Worm (Caenorhabditis elegans): ENCODE measurements around the gene fbxa-144.

The fbxa-144 gene

ce11 chrV:16121451-16121850 is 11.2 kb downstream of the fbxa-144 start:
- TF ChIP-seq nhr-67 (tag; optimal IDR thresholded peaks at IDR 0.05) (no peak), nhr-77 (tag; optimal IDR thresholded peaks at IDR 0.05) (no peak), pqm-1 (tag; optimal IDR thresholded peaks at IDR 0.05) (peak; percentile 1), pha-4 (tag; optimal IDR thresholded peaks at IDR 0.05) (peak; percentile 56), mml-1 (tag; optimal IDR thresholded peaks at IDR 0.05) (no peak)

DNA sequence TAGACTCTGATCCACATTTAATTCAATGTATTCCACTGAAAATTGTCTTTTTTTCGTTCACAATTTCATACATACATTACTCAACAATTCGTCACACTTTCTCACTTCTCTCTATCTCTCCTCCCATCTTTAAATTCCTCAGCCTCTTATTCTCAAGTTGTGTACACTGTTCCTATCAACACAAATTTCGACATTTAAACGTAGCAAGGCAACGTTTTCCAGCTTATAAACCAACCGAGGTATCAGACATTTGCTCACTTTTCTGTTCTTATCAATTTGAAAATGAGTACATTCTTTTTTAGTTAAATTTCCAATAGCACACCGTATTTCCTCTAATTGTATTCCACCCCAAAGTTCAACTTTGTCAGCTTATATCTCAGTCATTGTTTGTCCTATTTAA is 11.7 kb downstream of the fbxa-144 start, which contains the start of gene skr-3:
Gene skr-3, plus strand, starts transcription at position 163 of the 400 bp plus-strand sequence.
- TF ChIP-seq fkh-10 (GFP tag; optimal IDR thresholded peaks at IDR 0.05) = no peak
- TF ChIP-seq aly-2 (tag; optimal IDR thresholded peaks at IDR 0.05) = no peak
- peak; percentile 57 for TF ChIP-seq pha-4 (tag; optimal IDR thresholded peaks at IDR 0.05)
- TF ChIP-seq elt-2 (tag; optimal IDR thresholded peaks at IDR 0.05) = peak; percentile 67
- TF ChIP-seq ztf-11 (tag; optimal IDR thresholded peaks at IDR 0.05) = no peak
- TF ChIP-seq elt-3 (tag; optimal IDR thresholded peaks at IDR 0.05) = no peak
- no peak for TF ChIP-seq nfya-1 (tag; optimal IDR thresholded peaks at IDR 0.05; ENCODE audit: insufficient read depth)
- TF ChIP-seq mdl-1 (tag; optimal IDR thresholded peaks at IDR 0.05) = no peak

DNA sequence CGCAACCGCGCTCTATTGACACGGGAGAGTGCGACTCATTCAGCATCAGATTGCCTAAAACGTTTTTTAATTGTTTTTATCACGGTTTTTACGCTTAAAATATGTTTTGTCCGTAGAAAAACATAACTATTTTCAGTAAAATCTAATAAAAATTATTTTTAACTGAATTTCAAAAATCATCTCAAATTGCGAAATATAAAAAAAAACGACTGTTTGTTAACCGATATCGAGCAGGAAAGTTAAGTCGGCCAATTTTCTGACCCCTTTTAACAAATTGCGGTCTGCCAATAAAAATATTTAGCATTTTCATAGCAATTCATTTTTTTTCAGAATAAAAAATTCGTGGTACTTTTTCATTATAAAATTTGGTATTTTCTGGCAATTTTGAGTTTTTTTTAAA is 12.1 kb downstream of the fbxa-144 start:
- no peak for TF ChIP-seq pqm-1 (tag; optimal IDR thresholded peaks at IDR 0.05)
- TF ChIP-seq lin-39 (tag; optimal IDR thresholded peaks at IDR 0.05) = no peak
- no peak for TF ChIP-seq ZK546.5 (tag; optimal IDR thresholded peaks at IDR 0.05)
- no peak for TF ChIP-seq fkh-10 (GFP tag; optimal IDR thresholded peaks at IDR 0.05)
- TF ChIP-seq elt-2 (tag; optimal IDR thresholded peaks at IDR 0.05) = no peak
- no peak for TF ChIP-seq nhr-12 (tag; optimal IDR thresholded peaks at IDR 0.05)
- TF ChIP-seq ceh-28 (tag; optimal IDR thresholded peaks at IDR 0.05) = no peak
- TF ChIP-seq ceh-16 (tag; optimal IDR thresholded peaks at IDR 0.05) = no peak
- no peak for TF ChIP-seq elt-1 (tag; optimal IDR thresholded peaks at IDR 0.05)

- no peak for TF ChIP-seq ztf-4 (tag; optimal IDR thresholded peaks at IDR 0.05)
- no peak for TF ChIP-seq nhr-11 (tag; optimal IDR thresholded peaks at IDR 0.05)
- TF ChIP-seq ZK546.5 (tag; optimal IDR thresholded peaks at IDR 0.05) = no peak
- no peak for TF ChIP-seq nhr-76 (tag; optimal IDR thresholded peaks at IDR 0.05)
- no peak for TF ChIP-seq aly-2 (tag; optimal IDR thresholded peaks at IDR 0.05)
- no peak for TF ChIP-seq mml-1 (tag; optimal IDR thresholded peaks at IDR 0.05)
- TF ChIP-seq snpc-4 (tag; optimal IDR thresholded peaks at IDR 0.05) = no peak
- no peak for TF ChIP-seq elt-3 (tag; optimal IDR thresholded peaks at IDR 0.05)
These were observed 14.0 kb downstream of the fbxa-144 start, which contains the start of gene str-103 for ce11 chrV:16118601-16119000. Gene str-103 (minus strand): TSS chrV:16118701.

- no peak for TF ChIP-seq nfya-1 (tag; optimal IDR thresholded peaks at IDR 0.05; ENCODE audit: insufficient read depth)
- TF ChIP-seq aly-2 (tag; optimal IDR thresholded peaks at IDR 0.05) = no peak
- TF ChIP-seq daf-12 (tag; optimal IDR thresholded peaks at IDR 0.05) = no peak
- TF ChIP-seq snpc-4 (tag; optimal IDR thresholded peaks at IDR 0.05) = no peak
- no peak for TF ChIP-seq nhr-12 (tag; optimal IDR thresholded peaks at IDR 0.05)
- no peak for TF ChIP-seq unc-62 (GFP tag; optimal IDR thresholded peaks at IDR 0.05)
- no peak for TF ChIP-seq eor-1 (tag; optimal IDR thresholded peaks at IDR 0.05)
- TF ChIP-seq nhr-28 (tag; optimal IDR thresholded peaks at IDR 0.05) = no peak
These were observed 17.2 kb downstream of the fbxa-144 start, which contains the start of gene str-25 for ce11 chrV:16115381-16115780. Gene str-25 (plus strand): TSS chrV:16115681.

DNA sequence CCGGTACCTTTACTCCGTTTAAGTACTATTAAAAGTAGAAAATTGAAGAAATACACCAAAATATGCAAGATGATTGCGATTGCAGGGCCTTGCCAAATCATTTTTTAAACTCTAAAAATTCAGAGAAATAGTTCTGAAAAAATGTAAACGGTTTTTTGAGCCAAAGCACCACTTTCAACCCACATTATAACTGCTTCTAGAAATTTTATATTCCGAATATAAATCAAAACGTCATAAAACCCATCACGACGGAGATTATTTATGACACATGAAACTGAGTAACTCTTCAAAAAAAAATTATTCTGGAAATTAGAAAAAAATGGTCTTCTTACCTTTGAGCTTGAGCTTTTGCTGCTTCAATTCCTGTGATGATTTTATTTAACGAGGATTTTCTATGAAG is 18.4 kb downstream of the fbxa-144 start, which contains the start of gene srxa-16:
Gene srxa-16, minus strand, starts transcription at position 101 of the 400 bp plus-strand sequence.
- TF ChIP-seq aly-2 (tag; optimal IDR thresholded peaks at IDR 0.05) (no peak), nhr-28 (tag; optimal IDR thresholded peaks at IDR 0.05) (no peak), daf-12 (tag; optimal IDR thresholded peaks at IDR 0.05) (no peak), eor-1 (tag; optimal IDR thresholded peaks at IDR 0.05) (no peak), nhr-237 (tag; optimal IDR thresholded peaks at IDR 0.05) (no peak), elt-1 (tag; optimal IDR thresholded peaks at IDR 0.05) (no peak)

- no peak for TF ChIP-seq egl-5 (tag; optimal IDR thresholded peaks at IDR 0.05)
- no peak for TF ChIP-seq ztf-4 (tag; optimal IDR thresholded peaks at IDR 0.05)
- no peak for TF ChIP-seq hmg-11 (tag; optimal IDR thresholded peaks at IDR 0.05)
- no peak for TF ChIP-seq mdl-1 (tag; optimal IDR thresholded peaks at IDR 0.05)
- TF ChIP-seq ztf-11 (tag; optimal IDR thresholded peaks at IDR 0.05) = no peak
- no peak for TF ChIP-seq fos-1 (tag; optimal IDR thresholded peaks at IDR 0.05)
- no peak for TF ChIP-seq nhr-23 (tag; optimal IDR thresholded peaks at IDR 0.05)
- no peak for TF ChIP-seq ZK546.5 (tag; optimal IDR thresholded peaks at IDR 0.05)
These were observed 29.0 kb downstream of the fbxa-144 start, which contains the start of gene argk-1 for ce11 chrV:16103594-16103993. Gene argk-1 (plus strand): TSS chrV:16103894.

Data from whole organism, L3 larva.